Fruit fly (Drosophila melanogaster) whole organism: ENCODE measurements around the gene Dhc93AB.

Experiments used
- CG8478 ChIP-seq: fragments of >200 bp; optimal IDR thresholded peaks from 2 replicates; lab custom pipeline; 2018; ENCODE audit warnings: inconsistent platforms
- Dll ChIP-seq: fragments of >200 bp; optimal IDR thresholded peaks from 2 replicates; lab custom pipeline; 2017
- EcR ChIP-seq, 2 experiments: fragments of >200 bp; optimal IDR thresholded peaks; 2 replicates each; lab custom pipeline; 2017; ENCODE audit warnings: missing biosample characterization in 2 of 2, missing genetic modification characterization in 2 of 2, missing genetic modification reagents in 2 of 2
- pan ChIP-seq: fragments of >200 bp; optimal IDR thresholded peaks from 2 replicates; lab custom pipeline; 2017
- usp ChIP-seq: fragments of >200 bp; optimal IDR thresholded peaks from 2 replicates; lab custom pipeline; 2017; ENCODE audit warnings: missing biosample characterization, missing genetic modification characterization, mixed read lengths

dm6 chr3R:21045742-21046141 is 3.4 kb upstream of the Dhc93AB start, which contains the start of gene CG31189:
- TF ChIP-seq CG8478 (no peak), EcR (GFP tag; optimal IDR thresholded peaks at IDR 0.05; lab: Kevin White, UChicago) (no peak), pan (lab: Kevin White, UChicago) (no peak), usp (GFP tag; lab: Kevin White, UChicago) (no peak), Dll (lab: Kevin White, UChicago) (no peak)
